Worm (Caenorhabditis elegans): Measurements from ENCODE around the gene F13A7.14.

The F13A7.14 gene

ce11 chrV:16437546-16437945 is 35.9 kb downstream of the F13A7.14 start, which contains the start of gene F26D2.15:
Gene F26D2.15 (plus strand): TSS chrV:16437846.
- TF ChIP-seq egrh-3 (GFP tag; IDR thresholded peaks at IDR 0.05) = no peak

- no peak for TF ChIP-seq dpl-1 (GFP tag; optimal IDR thresholded peaks at IDR 0.05)
- TF ChIP-seq Y53G8AR.9 (GFP tag; conservative IDR thresholded peaks at IDR 0.05) = no peak
- no peak for TF ChIP-seq nhr-120 (GFP tag; IDR thresholded peaks at IDR 0.05)
- no peak for TF ChIP-seq ceh-91 (GFP tag; IDR thresholded peaks at IDR 0.05)
- TF ChIP-seq madf-10 (tag; optimal IDR thresholded peaks at IDR 0.05) = no peak
- TF ChIP-seq fkh-3 (tag; optimal IDR thresholded peaks at IDR 0.05) = no peak
These were observed 41.9 kb downstream of the F13A7.14 start, which contains the start of gene srh-141 for ce11 chrV:16443626-16444025. Gene srh-141 (plus strand): TSS chrV:16443926.

ce11 chrV:16445676-16446075 is 44.0 kb downstream of the F13A7.14 start, which contains the start of gene T08G3.6:
Gene T08G3.6 (plus strand): TSS chrV:16445976.
- TF ChIP-seq dpl-1 (GFP tag; optimal IDR thresholded peaks at IDR 0.05) (no peak), hmg-1.2 (GFP tag; IDR thresholded peaks at IDR 0.05) (no peak), lsy-27 (tag; optimal IDR thresholded peaks at IDR 0.05; ENCODE audit: borderline replicate concordance, insufficient read depth) (no peak), F57C9.4 (tag; optimal IDR thresholded peaks at IDR 0.05) (no peak), tbx-9 (tag; optimal IDR thresholded peaks at IDR 0.05; ENCODE audit: borderline replicate concordance) (no peak), ztf-18 (tag; optimal IDR thresholded peaks at IDR 0.05) (no peak), ekl-4 (GFP tag; IDR thresholded peaks at IDR 0.05) (no peak), mxl-1 (tag; optimal IDR thresholded peaks at IDR 0.05) (no peak), F33H1.4 (GFP tag; IDR thresholded peaks at IDR 0.05) (no peak), hrde-1 (tag; optimal IDR thresholded peaks at IDR 0.05; ENCODE audit: borderline replicate concordance) (no peak), xnd-1 (tag; optimal IDR thresholded peaks at IDR 0.05) (no peak), F22D6.2 (tag; optimal IDR thresholded peaks at IDR 0.05) (no peak), gei-17 (GFP tag; optimal IDR thresholded peaks at IDR 0.05) (no peak), madf-10 (tag; optimal IDR thresholded peaks at IDR 0.05) (no peak)

ce11 chrV:16446191-16446590 is 44.5 kb downstream of the F13A7.14 start:
- TF ChIP-seq mel-28 (tag; optimal IDR thresholded peaks at IDR 0.05; ENCODE audit: borderline replicate concordance) (no peak), snpc-1.1 (tag; optimal IDR thresholded peaks at IDR 0.05; ENCODE audit: insufficient read depth) (no peak), madf-10 (tag; optimal IDR thresholded peaks at IDR 0.05) (no peak), zfh-2 (GFP tag; conservative IDR thresholded peaks at IDR 0.05) (no peak)

- no peak for TF ChIP-seq hmg-1.2 (GFP tag; IDR thresholded peaks at IDR 0.05)
- no peak for TF ChIP-seq K11D2.4 (GFP tag; IDR thresholded peaks at IDR 0.05)
- no peak for TF ChIP-seq aptf-3 (GFP tag; IDR thresholded peaks at IDR 0.05)
- TF ChIP-seq die-1 (tag; optimal IDR thresholded peaks at IDR 0.05) = no peak
- TF ChIP-seq F57A8.1 (GFP tag; optimal IDR thresholded peaks at IDR 0.05) = no peak
- TF ChIP-seq ceh-91 (GFP tag; IDR thresholded peaks at IDR 0.05) = no peak
- TF ChIP-seq ztf-25 (GFP tag; IDR thresholded peaks at IDR 0.05) = no peak
- no peak for TF ChIP-seq F23B12.7 (tag; optimal IDR thresholded peaks at IDR 0.05; ENCODE audit: insufficient read depth)
- TF ChIP-seq repo-1 (tag; optimal IDR thresholded peaks at IDR 0.05) = no peak
- no peak for TF ChIP-seq F33H1.4 (GFP tag; IDR thresholded peaks at IDR 0.05)
- TF ChIP-seq rcor-1 (GFP tag; IDR thresholded peaks at IDR 0.05) = no peak
- TF ChIP-seq snpc-1.3 (tag; optimal IDR thresholded peaks at IDR 0.05; ENCODE audit: insufficient read depth) = no peak
- no peak for TF ChIP-seq lsy-27 (tag; optimal IDR thresholded peaks at IDR 0.05; ENCODE audit: borderline replicate concordance, insufficient read depth)
- TF ChIP-seq him-1 (tag; optimal IDR thresholded peaks at IDR 0.05) = no peak
- TF ChIP-seq rec-8 (tag; optimal IDR thresholded peaks at IDR 0.05) = no peak
- no peak for TF ChIP-seq chd-7 (tag; optimal IDR thresholded peaks at IDR 0.05)
These were observed 46.0 kb downstream of the F13A7.14 start, which contains the start of gene T08G3.13 for ce11 chrV:16447735-16448134. Gene T08G3.13 (plus strand): TSS chrV:16448035.

All from whole organism, young adult.